Worm (Caenorhabditis elegans) whole organism, L4 larva: ENCODE results near the gene rsp-6.
A peak's percentile ranks its signal among the peaks of the same experiment; 100 is the strongest.

Experiments
- D1046.2 ChIP-seq: fragments of 200-800 bp; sonication (Bioruptor generic); IDR thresholded peaks from 2 replicates; pipeline ENCODE4 v1.3.6; 2022; ENCODE audit warnings: missing genetic modification characterization, missing compliant biosample characterization
- F44E2.7 ChIP-seq: fragments of 200-800 bp; sonication (Bioruptor generic); IDR thresholded peaks from 2 replicates; pipeline ENCODE4 v2.1.2; 2022; ENCODE audit warnings: missing genetic modification characterization, missing compliant biosample characterization
- T26A8.4 ChIP-seq: fragments of 200-800 bp; sonication (Bioruptor generic); IDR thresholded peaks from 2 replicates; pipeline ENCODE4 v1.3.6; 2022; ENCODE audit warnings: missing genetic modification characterization, missing compliant biosample characterization
- Y105C5A.15 ChIP-seq: fragments of 200-800 bp; sonication (Bioruptor generic); IDR thresholded peaks from 2 replicates; pipeline ENCODE4 v1.3.6; 2022; ENCODE audit warnings: missing genetic modification characterization, missing compliant biosample characterization
- Y5F2A.4 ChIP-seq: fragments of 200-800 bp; sonication (Bioruptor generic); optimal IDR thresholded peaks from 2 replicates; lab custom pipeline; 2018; ENCODE audit warnings: mild to moderate bottlenecking, missing genetic modification characterization, missing compliant biosample characterization
- arid-1 ChIP-seq: fragments of 200-800 bp; sonication (Bioruptor generic); conservative IDR thresholded peaks from 2 replicates; pipeline ENCODE4 v1.3.6; 2022; ENCODE audit warnings: missing genetic modification reagents, missing genetic modification characterization, missing compliant biosample characterization
- ceh-44 ChIP-seq: fragments of 200-800 bp; sonication (Bioruptor generic); IDR thresholded peaks from 2 replicates; pipeline ENCODE4 v1.3.6; 2022; ENCODE audit warnings: missing genetic modification reagents, missing genetic modification characterization, missing compliant biosample characterization
- ceh-82 ChIP-seq: sonication (generic microtip); optimal IDR thresholded peaks from 2 replicates; lab custom pipeline; 2017; ENCODE audit warnings: missing biosample characterization, missing genetic modification characterization
- ctbp-1 ChIP-seq: fragments of 200-800 bp; sonication (Bioruptor generic); IDR thresholded peaks from 2 replicates; pipeline ENCODE4 v1.3.6; 2022; ENCODE audit warnings: missing genetic modification reagents, missing genetic modification characterization, missing compliant biosample characterization
- dmd-6 ChIP-seq: fragments of 200-800 bp; sonication (Bioruptor generic); IDR thresholded peaks from 2 replicates; pipeline ENCODE4 v1.3.6; 2022; ENCODE audit warnings: missing genetic modification reagents, missing genetic modification characterization, missing compliant biosample characterization
- dmd-8 ChIP-seq: fragments of 200-800 bp; sonication (Bioruptor generic); IDR thresholded peaks from 2 replicates; pipeline ENCODE4 v1.3.6; 2022; ENCODE audit warnings: missing genetic modification characterization, missing compliant biosample characterization
- dve-1 ChIP-seq: sonication (generic microtip); optimal IDR thresholded peaks from 2 replicates; lab custom pipeline; 2017; ENCODE audit warnings: antibody characterized with exemption, mild to moderate bottlenecking, missing genetic modification characterization, missing compliant biosample characterization; ENCODE audit not compliant: insufficient read depth
- gei-8 ChIP-seq: fragments of 200-800 bp; sonication (Bioruptor generic); optimal IDR thresholded peaks from 2 replicates; lab custom pipeline; 2018; ENCODE audit warnings: mild to moderate bottlenecking, missing genetic modification characterization, missing compliant biosample characterization
- hmg-1.1 ChIP-seq: fragments of 200-800 bp; sonication (Bioruptor generic); IDR thresholded peaks from 2 replicates; pipeline ENCODE4 v1.3.6; 2022; ENCODE audit warnings: missing genetic modification reagents, missing genetic modification characterization, missing compliant biosample characterization
- lin-15B ChIP-seq: fragments of 150-350 bp; sonication (generic microtip); optimal IDR thresholded peaks from 3 replicates; lab custom pipeline; 2014; ENCODE audit warnings: missing biosample characterization, missing genetic modification characterization
- lin-38 ChIP-seq: fragments of 200-800 bp; sonication (Bioruptor generic); IDR thresholded peaks from 2 replicates; pipeline ENCODE4 v1.3.6; 2022; ENCODE audit warnings: missing genetic modification reagents, missing genetic modification characterization, missing compliant biosample characterization
- lin-39 ChIP-seq: fragments of 150-350 bp; optimal IDR thresholded peaks from 2 replicates; lab custom pipeline; 2014; ENCODE audit warnings: missing biosample characterization, missing genetic modification reagents, missing genetic modification characterization
- lir-3 ChIP-seq: sonication (generic microtip); optimal IDR thresholded peaks from 2 replicates; lab custom pipeline; 2016; ENCODE audit warnings: mild to moderate bottlenecking, missing genetic modification characterization, missing compliant biosample characterization
- lsy-2 ChIP-seq, 2 experiments: fragments of 150-350 bp in 1 of 2; sonication (generic microtip) in 1 of 2; optimal IDR thresholded peaks; 2 replicates each; lab custom pipeline; 2014 to 2017; ENCODE audit warnings: missing biosample characterization in 2 of 2, missing genetic modification characterization in 2 of 2
- mes-2 ChIP-seq: sonication (generic microtip); optimal IDR thresholded peaks from 2 replicates; lab custom pipeline; 2016; ENCODE audit warnings: missing genotype, mild to moderate bottlenecking, missing genetic modification characterization, missing compliant biosample characterization; ENCODE audit not compliant: poor library complexity, severe bottlenecking
- mxl-3 ChIP-seq: fragments of 200-800 bp; sonication (Bioruptor generic); optimal IDR thresholded peaks from 2 replicates; lab custom pipeline; 2018; ENCODE audit warnings: mild to moderate bottlenecking, missing genetic modification characterization, missing compliant biosample characterization
- nhr-102 ChIP-seq: sonication (generic microtip); optimal IDR thresholded peaks from 2 replicates; lab custom pipeline; 2016; ENCODE audit warnings: mild to moderate bottlenecking, missing genetic modification characterization, moderate library complexity, missing compliant biosample characterization
- nhr-11 ChIP-seq: fragments of 150-350 bp; optimal IDR thresholded peaks from 2 replicates; lab custom pipeline; 2014; ENCODE audit warnings: missing biosample characterization, missing genetic modification characterization
- nhr-237 ChIP-seq: sonication (generic microtip); optimal IDR thresholded peaks from 2 replicates; lab custom pipeline; 2017; ENCODE audit warnings: missing biosample characterization, missing genetic modification characterization
- nhr-77 ChIP-seq: fragments of 150-350 bp; optimal IDR thresholded peaks from 2 replicates; lab custom pipeline; 2014; ENCODE audit warnings: missing biosample characterization, missing genetic modification characterization
- pha-4 ChIP-seq, 2 experiments: fragments of 150-350 bp in 1 of 2; fragments of 200-800 bp in 1 of 2; sonication (Bioruptor generic) in 1 of 2; IDR thresholded peaks in 1 of 2; optimal IDR thresholded peaks in 1 of 2; 2 replicates each; pipeline versions ENCODE4 v1.3.6 to Lab custom; 2014 to 2022; ENCODE audit warnings: missing genetic modification characterization in 2 of 2, missing genetic modification reagents in 2 of 2, missing biosample characterization in 1 of 2, missing compliant biosample characterization in 1 of 2
- php-3 ChIP-seq: fragments of 200-800 bp; sonication (Bioruptor generic); IDR thresholded peaks from 2 replicates; pipeline ENCODE4 v1.3.6; 2022; ENCODE audit warnings: missing genetic modification reagents, missing genetic modification characterization, missing compliant biosample characterization
- saeg-2 ChIP-seq: fragments of 200-800 bp; sonication (Bioruptor generic); IDR thresholded peaks from 2 replicates; pipeline ENCODE4 v1.3.6; 2022; ENCODE audit warnings: missing genetic modification reagents, missing genetic modification characterization, missing compliant biosample characterization
- snpc-1.2 ChIP-seq: fragments of 200-800 bp; sonication (Bioruptor generic); IDR thresholded peaks from 2 replicates; pipeline ENCODE4 v1.3.6; 2022; ENCODE audit warnings: missing genetic modification reagents, missing genetic modification characterization, missing compliant biosample characterization
- tra-1 ChIP-seq: fragments of 200-800 bp; sonication (Bioruptor generic); IDR thresholded peaks from 2 replicates; pipeline ENCODE4 v1.3.6; 2022; ENCODE audit warnings: missing genetic modification reagents, missing genetic modification characterization, missing compliant biosample characterization
- unc-62 ChIP-seq, 3 experiments: fragments of 150-350 bp in 1 of 3; sonication (generic microtip); optimal IDR thresholded peaks in 2 of 3; peaks in 1 of 3; 1 replicate in 1 of 3; 2 replicates in 2 of 3; lab custom pipeline; 2014 to 2017; ENCODE audit warnings: missing biosample characterization in 3 of 3, missing genetic modification characterization in 3 of 3, missing genetic modification reagents in 3 of 3, missing genotype in 1 of 3
- zag-1 ChIP-seq: fragments of 150-350 bp; optimal IDR thresholded peaks from 2 replicates; lab custom pipeline; 2014; ENCODE audit warnings: missing biosample characterization, missing genetic modification characterization

The rsp-6 gene

DNA sequence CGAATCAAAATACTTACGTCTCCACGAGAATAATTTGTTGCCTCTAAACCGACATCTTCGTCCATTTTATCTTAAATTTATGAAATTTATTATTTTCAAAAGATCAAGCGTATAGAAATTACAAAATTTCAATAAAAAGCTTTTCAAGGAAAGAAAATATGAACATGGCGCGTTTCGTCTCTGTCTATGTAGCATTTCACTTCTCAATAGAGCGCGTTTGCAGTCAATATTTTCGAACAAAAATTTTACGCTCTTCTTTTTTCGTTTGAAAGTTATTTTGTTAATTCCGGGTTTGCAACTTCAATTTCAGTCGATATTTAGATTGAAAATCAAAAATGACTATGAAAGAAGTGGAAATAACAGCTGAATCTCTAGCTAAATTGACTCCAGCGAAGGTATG, 16.8 kb downstream of the rsp-6 start, which contains the start of the genes hcf-1 and swd-2.2 (continued):
- TF ChIP-seq Y5F2A.4 (GFP tag; lab: Kevin White, UChicago) (no peak), nhr-102 (tag; lab: Kevin White, UChicago) (no peak), arid-1 (GFP tag; lab: Robert Waterston, UW) (no peak), T26A8.4 (no peak), nhr-77 (tag; lab: Kevin White, UChicago) (peak; percentile 8), lsy-2 (tag; optimal IDR thresholded peaks at IDR 0.05; lab: Kevin White, UChicago) (peak in 1 of 2 experiments; percentile 63), php-3 (no peak), gei-8 (GFP tag; lab: Kevin White, UChicago) (no peak), lir-3 (tag; lab: Kevin White, UChicago) (no peak), dmd-6 (GFP tag; lab: Robert Waterston, UW) (no peak), pha-4 (GFP tag; IDR thresholded peaks at IDR 0.05; lab: Robert Waterston, UW) (no peak), pha-4 (tag; optimal IDR thresholded peaks at IDR 0.05; lab: Kevin White, UChicago) (no peak), mes-2 (tag; lab: Kevin White, UChicago) (peak; percentile 43), ceh-44 (GFP tag; lab: Robert Waterston, UW) (no peak)

DNA sequence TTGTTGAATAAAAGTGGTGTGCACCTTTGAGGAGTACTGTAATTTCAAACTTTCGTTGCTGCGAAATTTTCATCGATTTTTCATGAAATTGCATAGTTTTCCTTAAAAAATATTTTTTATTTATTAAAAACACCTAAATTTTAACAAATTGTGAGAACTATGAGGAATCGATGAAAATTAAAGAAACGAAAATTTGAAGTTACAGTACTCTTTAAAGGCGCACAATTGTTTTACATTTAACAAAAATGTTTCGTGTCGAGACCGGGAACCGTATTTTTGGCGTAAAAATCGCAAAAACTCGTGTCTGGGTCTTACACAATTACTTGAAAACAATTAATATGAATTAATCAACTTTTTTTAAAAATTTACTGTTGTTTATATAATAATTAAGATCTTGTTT, 20.9 kb downstream of the rsp-6 start, which contains the start of gene rdl-1:
Gene rdl-1, minus strand, starts transcription at position 101 of the 400 bp plus-strand sequence.
- TF ChIP-seq nhr-237 (tag; lab: Kevin White, UChicago): no peak
- no peak for TF ChIP-seq D1046.2 (GFP tag; lab: Robert Waterston, UW)
- TF ChIP-seq Y105C5A.15 (GFP tag; lab: Robert Waterston, UW): no peak
- no peak for TF ChIP-seq F44E2.7
- TF ChIP-seq ctbp-1 (GFP tag; lab: Robert Waterston, UW): no peak
- no peak for TF ChIP-seq nhr-11 (tag; lab: Kevin White, UChicago)
- TF ChIP-seq T26A8.4: no peak
- no peak for TF ChIP-seq nhr-77 (tag; lab: Kevin White, UChicago)
- no peak for TF ChIP-seq ceh-82 (tag; lab: Kevin White, UChicago)
- TF ChIP-seq hmg-1.1: no peak
- TF ChIP-seq gei-8 (GFP tag; lab: Kevin White, UChicago): no peak
- no peak for TF ChIP-seq lin-39 (tag; lab: Kevin White, UChicago)
- TF ChIP-seq zag-1 (tag; lab: Kevin White, UChicago): no peak
- TF ChIP-seq tra-1 (GFP tag; lab: Robert Waterston, UW): no peak

DNA sequence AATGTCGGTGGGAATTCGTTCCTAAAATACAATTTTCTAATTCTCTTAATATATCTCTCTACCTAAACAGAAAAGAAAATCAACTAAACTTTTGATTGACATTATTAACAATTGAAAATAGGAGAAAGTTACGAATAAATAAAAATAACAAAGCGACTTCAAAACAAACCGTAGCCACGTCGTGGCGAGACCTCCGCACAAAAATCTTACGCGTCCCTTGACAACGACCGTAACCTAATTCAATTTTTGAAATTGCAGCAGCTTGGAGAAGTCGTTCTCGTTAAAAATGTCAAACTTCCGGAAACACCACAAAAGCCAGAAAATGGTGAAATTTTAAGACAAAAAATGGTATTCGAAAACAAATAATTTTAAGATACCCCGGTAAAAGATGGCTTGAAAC, 26.7 kb downstream of the rsp-6 start:
- TF ChIP-seq unc-62 (GFP tag; optimal IDR thresholded peaks at IDR 0.05 in 1 of 2; lab: Kevin White, UChicago) (peak in 1 of 2 experiments; percentile 73), unc-62 (tag; optimal IDR thresholded peaks at IDR 0.05; lab: Kevin White, UChicago) (no peak), lin-38 (GFP tag; lab: Robert Waterston, UW) (0 out of 2 replicates have a peak, but pooled peaks have one; percentile 5), mes-2 (tag; lab: Kevin White, UChicago) (no peak), snpc-1.2 (peak; percentile 67; the same call in 1 of the 2 replicates)
- TF ChIP-seq, all 104 proteins: peak for 3

DNA sequence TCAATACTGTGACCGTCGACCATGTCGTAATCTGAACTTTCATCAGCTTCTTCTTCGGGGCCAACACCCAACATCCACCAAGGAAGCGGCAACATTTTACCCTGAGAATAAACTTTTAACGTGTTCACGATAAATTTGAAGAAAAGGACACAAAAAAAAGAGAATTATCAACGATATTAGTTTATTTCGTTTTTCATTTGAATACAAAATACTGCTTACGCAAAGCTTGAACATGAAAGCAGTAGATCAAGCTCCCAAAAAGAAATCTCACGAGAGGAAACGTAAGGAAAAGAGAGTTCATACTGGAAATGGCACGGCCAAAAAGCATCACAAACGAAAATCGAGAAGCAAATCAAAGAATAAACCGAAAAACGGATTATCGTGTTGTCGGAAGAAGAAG, 27.3 kb downstream of the rsp-6 start, which contains the start of the genes C46A5.6 and C46A5.1:
Gene C46A5.6, minus strand, starts transcription at position 101 of the 400 bp plus-strand sequence.
Gene C46A5.1, plus strand, starts transcription at position 184 of the 400 bp plus-strand sequence.
- TF ChIP-seq dve-1 (tag; lab: Kevin White, UChicago) (no peak), dmd-8 (GFP tag; lab: Robert Waterston, UW) (no peak), lin-15B (tag; lab: Kevin White, UChicago) (no peak), saeg-2 (no peak), mxl-3 (GFP tag; lab: Kevin White, UChicago) (no peak)
